Fruit fly (Drosophila melanogaster) whole organism, adult: ENCODE measurements around the gene CG31510.
A peak's percentile ranks its signal among the peaks of the same experiment; 100 is the strongest.

Experiments
- CG11617 ChIP-seq: fragments of 200-800 bp; sonication (Bioruptor generic); optimal IDR thresholded peaks from 2 replicates; lab custom pipeline; 2017; ENCODE audit warnings: mild to moderate bottlenecking, missing biosample characterization, missing genetic modification reagents, missing genetic modification characterization
- CG12768 ChIP-seq: fragments of 200-800 bp; sonication (Bioruptor generic); optimal IDR thresholded peaks from 2 replicates; lab custom pipeline; 2017; ENCODE audit warnings: missing biosample characterization, missing genetic modification characterization, mild to moderate bottlenecking, moderate library complexity, missing genetic modification reagents
- CG14711 ChIP-seq: fragments of 200-800 bp; sonication (Bioruptor generic); optimal IDR thresholded peaks from 2 replicates; lab custom pipeline; 2018; ENCODE audit warnings: missing biosample characterization, mild to moderate bottlenecking, missing genetic modification characterization, moderate library complexity
- CG1620 ChIP-seq: fragments of 200-800 bp; sonication (Bioruptor generic); optimal IDR thresholded peaks from 2 replicates; lab custom pipeline; 2016; ENCODE audit warnings: missing biosample characterization, missing genetic modification characterization
- CG33017 ChIP-seq: fragments of 200-800 bp; sonication (Bioruptor generic); optimal IDR thresholded peaks from 2 replicates; lab custom pipeline; 2018; ENCODE audit warnings: missing biosample characterization, mild to moderate bottlenecking, missing genetic modification characterization, moderate library complexity
- CG5204 ChIP-seq: fragments of 200-800 bp; sonication (Bioruptor generic); optimal IDR thresholded peaks from 2 replicates; lab custom pipeline; 2016; ENCODE audit warnings: missing biosample characterization, missing genetic modification characterization
- CG7045 ChIP-seq: fragments of 200-800 bp; sonication (Bioruptor generic); optimal IDR thresholded peaks from 2 replicates; lab custom pipeline; 2017; ENCODE audit warnings: missing biosample characterization, mild to moderate bottlenecking, missing genetic modification characterization
- CG7101 ChIP-seq: fragments of 200-800 bp; sonication (Bioruptor generic); optimal IDR thresholded peaks from 2 replicates; lab custom pipeline; 2018; ENCODE audit warnings: missing biosample characterization, mild to moderate bottlenecking, missing genetic modification characterization, moderate library complexity
- Clk ChIP-seq: fragments of 200-800 bp; sonication (Bioruptor generic); optimal IDR thresholded peaks from 2 replicates; lab custom pipeline; 2017; ENCODE audit warnings: missing biosample characterization, missing genetic modification characterization
- Crg-1 ChIP-seq: fragments of 200-800 bp; sonication (Bioruptor generic); optimal IDR thresholded peaks from 2 replicates; lab custom pipeline; 2016; ENCODE audit warnings: missing biosample characterization, missing genetic modification characterization
- Hr96 ChIP-seq: fragments of 200-800 bp; sonication (Bioruptor generic); optimal IDR thresholded peaks from 2 replicates; lab custom pipeline; 2016; ENCODE audit warnings: missing biosample characterization, missing genetic modification characterization
- Mnt ChIP-seq: fragments of 200-800 bp; sonication (Bioruptor generic); optimal IDR thresholded peaks from 2 replicates; lab custom pipeline; 2016; ENCODE audit warnings: missing biosample characterization, mild to moderate bottlenecking, missing genetic modification characterization
- bab1 ChIP-seq: fragments of 200-800 bp; sonication (Bioruptor generic); optimal IDR thresholded peaks from 3 replicates; lab custom pipeline; 2019; ENCODE audit warnings: missing biosample characterization, mild to moderate bottlenecking, missing genetic modification characterization, moderate library complexity
- cic ChIP-seq: fragments of 200-800 bp; sonication (Bioruptor generic); optimal IDR thresholded peaks from 2 replicates; lab custom pipeline; 2017; ENCODE audit warnings: missing biosample characterization, mild to moderate bottlenecking, missing genetic modification characterization, moderate library complexity
- cnc ChIP-seq, 2 experiments: fragments of >200 bp; optimal IDR thresholded peaks; 2 replicates each; lab custom pipeline; 2017
- kay ChIP-seq: fragments of 200-800 bp; sonication (Bioruptor generic); peaks from one replicate; lab custom pipeline; 2016; ENCODE audit warnings: missing biosample characterization, missing genetic modification characterization, borderline replicate concordance
- ovo ChIP-seq: fragments of 200-800 bp; sonication (Bioruptor generic); optimal IDR thresholded peaks from 2 replicates; lab custom pipeline; 2016; ENCODE audit warnings: missing biosample characterization, missing genetic modification characterization
- pad ChIP-seq: fragments of 200-800 bp; sonication (Bioruptor generic); optimal IDR thresholded peaks from 3 replicates; lab custom pipeline; 2017; ENCODE audit warnings: missing biosample characterization, missing genetic modification characterization, mild to moderate bottlenecking, moderate library complexity, missing genetic modification reagents
- tj ChIP-seq: fragments of 200-800 bp; sonication (Bioruptor generic); optimal IDR thresholded peaks from 3 replicates; lab custom pipeline; 2017; ENCODE audit warnings: missing biosample characterization, mild to moderate bottlenecking, missing genetic modification characterization, moderate library complexity
- toe ChIP-seq: fragments of 200-800 bp; sonication (Bioruptor generic); optimal IDR thresholded peaks from 2 replicates; lab custom pipeline; 2016; ENCODE audit warnings: missing biosample characterization, missing genetic modification characterization

The CG31510 gene

DNA sequence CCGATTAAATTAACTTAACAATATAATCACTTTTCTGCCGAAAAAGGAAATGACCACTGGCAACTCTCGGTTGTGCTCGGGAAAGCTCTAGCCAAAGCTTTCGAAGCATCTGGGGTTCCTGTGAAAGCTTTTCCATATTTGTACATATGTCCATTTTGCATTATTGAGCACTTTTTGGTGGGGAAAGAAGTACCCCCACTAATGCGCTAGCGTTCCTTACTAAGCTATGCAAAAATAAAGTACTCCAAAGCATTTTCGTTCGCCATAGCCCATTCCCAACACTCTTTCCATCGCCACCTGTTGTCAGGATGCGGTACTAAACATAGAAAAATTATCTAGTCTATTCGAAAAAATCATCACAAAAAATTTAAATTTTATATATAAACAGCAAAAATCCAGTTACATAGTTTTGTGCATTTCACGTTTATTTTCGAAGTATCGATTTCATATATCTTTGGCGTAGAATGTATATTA is 10.2 kb downstream of the CG31510 start, which contains the start of gene Nepl16:
TSS of gene Nepl16 (minus strand) at position 51 of the 474 bp plus-strand sequence.
- TF ChIP-seq CG12768 (no peak), CG14711 (tag; lab: Kevin White, UChicago) (no peak), pad (no peak), CG7045 (no peak), ovo (GFP tag; lab: Kevin White, UChicago) (no peak), cnc (optimal IDR thresholded peaks at IDR 0.05; lab: Kevin White, UChicago) (no peak), kay (no peak), Clk (GFP tag; lab: Kevin White, UChicago) (no peak), Crg-1 (no peak), cic (GFP tag; lab: Kevin White, UChicago) (no peak), CG7101 (tag; lab: Kevin White, UChicago) (no peak), bab1 (GFP tag; lab: Kevin White, UChicago) (no peak), CG1620 (no peak)

DNA sequence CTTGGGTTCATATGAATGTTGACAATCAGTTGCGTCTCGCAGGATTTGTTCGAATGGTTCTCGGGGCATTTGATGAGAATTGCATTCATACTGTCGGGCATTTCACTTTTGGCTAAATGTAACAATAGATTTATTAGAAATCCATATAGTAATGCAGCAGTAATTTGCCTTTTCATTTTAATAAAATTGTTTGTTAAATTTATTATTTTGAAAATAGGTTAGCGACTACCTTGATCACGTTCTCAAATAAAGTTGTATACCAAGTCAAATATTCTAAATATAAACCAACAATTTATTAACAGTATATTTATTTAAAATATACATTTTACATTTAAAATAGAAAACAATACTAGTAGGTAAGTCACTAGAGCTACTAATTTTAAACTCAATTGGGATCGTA is 13.8 kb downstream of the CG31510 start, which contains the start of gene CG34027:
TSS of gene CG34027 (minus strand) at position 101 of the 400 bp plus-strand sequence.
- no peak for TF ChIP-seq Crg-1
- no peak for TF ChIP-seq CG1620
- TF ChIP-seq toe: no peak
- TF ChIP-seq CG14711 (tag; lab: Kevin White, UChicago): no peak
- no peak for TF ChIP-seq bab1 (GFP tag; lab: Kevin White, UChicago)
- no peak for TF ChIP-seq cnc (optimal IDR thresholded peaks at IDR 0.05; lab: Kevin White, UChicago)
- TF ChIP-seq pad: no peak
- TF ChIP-seq Hr96 (GFP tag; lab: Kevin White, UChicago): no peak
- TF ChIP-seq CG7045: no peak
- no peak for TF ChIP-seq CG12768
- TF ChIP-seq CG11617 (GFP tag; lab: Kevin White, UChicago): no peak
- TF ChIP-seq ovo (GFP tag; lab: Kevin White, UChicago): no peak
- TF ChIP-seq Clk (GFP tag; lab: Kevin White, UChicago): no peak
- no peak for TF ChIP-seq cic (GFP tag; lab: Kevin White, UChicago)
- TF ChIP-seq tj (GFP tag; lab: Kevin White, UChicago): no peak

DNA sequence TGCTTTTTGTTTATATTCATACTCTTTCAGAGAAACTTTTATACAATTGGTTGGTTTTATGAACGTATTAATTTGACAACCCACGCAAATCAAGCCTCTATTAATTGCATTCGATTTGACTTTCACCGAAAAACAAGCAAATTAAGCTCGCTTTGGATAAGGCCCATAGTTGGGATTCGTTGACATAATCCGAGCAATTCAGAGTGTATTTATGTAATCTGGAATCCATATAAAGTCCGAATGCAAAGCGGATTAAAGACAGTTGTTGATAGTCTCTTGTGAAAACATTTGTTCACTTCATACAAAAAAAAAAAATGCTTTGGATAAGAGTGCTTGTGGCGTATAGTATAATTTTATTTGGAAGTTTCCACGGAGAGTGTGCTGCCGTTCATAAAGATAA is 20.5 kb downstream of the CG31510 start, which contains the start of gene CG45095:
TSS of gene CG45095 (plus strand) at position 301 of the 400 bp plus-strand sequence.
- TF ChIP-seq toe (no peak), CG12768 (no peak), kay (no peak), CG14711 (tag; lab: Kevin White, UChicago) (no peak)

DNA sequence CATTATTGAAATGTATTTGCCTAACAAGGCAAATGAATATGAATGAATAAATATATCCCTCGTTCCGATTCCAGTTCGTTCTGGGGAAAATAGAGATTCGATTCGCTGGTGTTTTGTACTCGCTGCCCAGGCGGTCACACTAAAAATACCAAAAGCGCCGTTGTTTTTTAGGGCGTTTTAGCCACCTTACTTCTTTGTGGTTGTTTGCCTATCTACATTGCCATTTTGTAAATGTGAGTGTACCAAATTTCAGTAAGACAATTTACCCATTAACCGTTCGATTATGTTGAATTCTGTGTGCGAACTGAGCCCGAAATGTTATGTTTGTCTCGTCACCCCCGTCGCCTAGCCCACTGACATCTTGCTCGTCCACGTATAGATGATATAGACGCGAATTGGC is 25.2 kb downstream of the CG31510 start, which contains the start of the genes CG33095 and CG33096:
TSS of gene CG33095 (plus strand) at position 187 of the 400 bp plus-strand sequence.
TSS of gene CG33096 (plus strand) at position 187 of the 400 bp plus-strand sequence.
- TF ChIP-seq ovo (GFP tag; lab: Kevin White, UChicago) (no peak), cic (GFP tag; lab: Kevin White, UChicago) (no peak), CG7045 (no peak), Clk (GFP tag; lab: Kevin White, UChicago) (no peak), CG12768 (no peak), cnc (optimal IDR thresholded peaks at IDR 0.05; lab: Kevin White, UChicago) (no peak), CG1620 (peak; percentile 21), Crg-1 (no peak), bab1 (GFP tag; lab: Kevin White, UChicago) (no peak)

DNA sequence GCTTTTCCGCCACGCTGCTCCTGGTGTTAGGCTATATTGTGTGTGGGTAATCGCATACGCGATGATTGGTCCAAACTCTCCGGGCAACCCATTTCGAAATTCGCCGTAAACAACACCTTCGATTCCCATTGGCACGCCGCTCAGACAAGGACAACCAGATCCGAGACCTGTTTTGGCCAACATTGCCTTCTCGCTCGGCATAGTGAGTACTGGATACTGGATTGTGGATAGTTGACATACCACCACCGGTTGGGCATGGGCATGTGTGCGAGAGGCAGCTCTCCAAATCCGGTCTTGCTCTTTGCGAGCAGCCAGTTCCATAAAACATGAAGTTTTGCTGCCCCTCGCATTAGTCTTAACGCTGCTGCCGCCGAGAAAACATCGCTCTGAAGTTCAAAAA is 28.1 kb downstream of the CG31510 start, which contains the start of gene fd96Cb:
TSS of gene fd96Cb (plus strand) at position 374 of the 400 bp plus-strand sequence.
- no peak for TF ChIP-seq CG12768

DNA sequence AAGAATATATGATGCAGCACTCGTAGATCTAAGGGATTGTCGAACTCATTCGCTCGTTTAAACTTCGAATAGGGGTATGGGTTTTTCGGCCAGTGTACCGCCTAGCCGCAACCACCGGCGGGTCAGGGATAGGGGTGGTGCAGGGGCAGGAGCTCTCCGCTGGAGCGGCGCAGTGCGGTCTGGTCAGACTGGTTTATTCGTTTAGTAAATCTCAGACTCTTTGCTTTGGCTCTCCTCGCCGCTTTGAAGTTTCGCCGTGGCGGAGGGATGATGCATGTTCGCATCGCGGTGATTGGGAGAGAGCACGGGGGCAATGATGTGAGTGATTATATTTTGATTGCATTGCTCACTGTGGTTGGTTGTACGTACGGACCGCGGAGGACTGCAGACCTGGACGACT is 40.4 kb downstream of the CG31510 start, which contains the start of gene fd96Ca:
TSS of gene fd96Ca (plus strand) at position 337 of the 400 bp plus-strand sequence.
- TF ChIP-seq tj (GFP tag; lab: Kevin White, UChicago) (no peak), cnc (optimal IDR thresholded peaks at IDR 0.05; lab: Kevin White, UChicago) (no peak), kay (no peak), CG7101 (tag; lab: Kevin White, UChicago) (no peak), Hr96 (GFP tag; lab: Kevin White, UChicago) (no peak), CG5204 (GFP tag; lab: Kevin White, UChicago) (no peak), pad (no peak), CG1620 (no peak), CG14711 (tag; lab: Kevin White, UChicago) (no peak)

DNA sequence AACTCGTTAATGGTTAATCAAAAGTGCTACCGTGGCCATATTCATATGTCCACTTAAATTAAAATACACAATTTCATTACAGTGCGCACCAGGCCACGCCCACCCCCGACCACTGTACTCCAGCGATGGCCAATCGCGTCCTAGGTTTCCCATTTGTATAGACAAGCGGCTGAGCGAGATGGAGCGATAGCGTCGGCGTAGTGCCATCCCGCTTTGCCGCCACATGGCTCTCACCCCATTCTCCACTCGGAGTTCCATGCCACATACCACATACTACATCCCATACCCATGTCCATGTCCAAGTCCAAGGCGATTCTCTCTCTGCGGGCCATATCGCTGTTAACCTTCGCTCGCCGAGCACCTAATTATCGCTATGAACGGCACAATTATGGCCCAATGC is 42.3 kb downstream of the CG31510 start:
- TF ChIP-seq Hr96 (GFP tag; lab: Kevin White, UChicago): no peak
- peak; percentile 2 for TF ChIP-seq pad

DNA sequence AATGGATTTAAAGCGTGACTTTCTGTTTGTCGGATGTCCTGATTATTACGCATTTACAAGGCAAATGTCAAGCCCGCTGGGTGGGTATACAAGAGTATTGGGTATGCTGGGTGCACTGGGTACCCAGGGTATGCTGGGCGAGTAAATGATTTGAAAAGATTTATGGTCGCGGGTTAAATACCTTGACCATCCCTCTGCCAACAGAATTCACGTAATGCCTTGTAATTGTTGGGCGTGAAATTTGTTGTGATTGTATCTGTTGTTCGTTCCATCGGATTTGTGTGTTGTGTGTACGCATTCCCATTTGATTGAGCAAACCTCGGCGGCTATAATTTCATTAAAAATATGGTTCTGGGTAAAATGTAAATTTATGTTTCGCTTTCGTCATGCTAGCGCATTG is 44.1 kb downstream of the CG31510 start:
- no peak for TF ChIP-seq CG11617 (GFP tag; lab: Kevin White, UChicago)
- TF ChIP-seq Mnt (GFP tag; lab: Kevin White, UChicago): no peak
- TF ChIP-seq bab1 (GFP tag; lab: Kevin White, UChicago): no peak
- TF ChIP-seq toe: no peak
- TF ChIP-seq kay: no peak
- TF ChIP-seq CG1620: no peak
- no peak for TF ChIP-seq tj (GFP tag; lab: Kevin White, UChicago)
- no peak for TF ChIP-seq pad
- no peak for TF ChIP-seq CG14711 (tag; lab: Kevin White, UChicago)
- TF ChIP-seq Clk (GFP tag; lab: Kevin White, UChicago): no peak
- TF ChIP-seq Crg-1: no peak
- TF ChIP-seq CG5204 (GFP tag; lab: Kevin White, UChicago): no peak
- no peak for TF ChIP-seq ovo (GFP tag; lab: Kevin White, UChicago)
- no peak for TF ChIP-seq CG33017
- no peak for TF ChIP-seq Hr96 (GFP tag; lab: Kevin White, UChicago)
- TF ChIP-seq cnc (optimal IDR thresholded peaks at IDR 0.05; lab: Kevin White, UChicago): no peak
- TF ChIP-seq CG7101 (tag; lab: Kevin White, UChicago): no peak
- no peak for TF ChIP-seq cic (GFP tag; lab: Kevin White, UChicago)
- no peak for TF ChIP-seq CG12768
